Fruit fly (Drosophila melanogaster): Measurements from ENCODE around the gene 4E-T.

Gene 4E-T

DNA sequence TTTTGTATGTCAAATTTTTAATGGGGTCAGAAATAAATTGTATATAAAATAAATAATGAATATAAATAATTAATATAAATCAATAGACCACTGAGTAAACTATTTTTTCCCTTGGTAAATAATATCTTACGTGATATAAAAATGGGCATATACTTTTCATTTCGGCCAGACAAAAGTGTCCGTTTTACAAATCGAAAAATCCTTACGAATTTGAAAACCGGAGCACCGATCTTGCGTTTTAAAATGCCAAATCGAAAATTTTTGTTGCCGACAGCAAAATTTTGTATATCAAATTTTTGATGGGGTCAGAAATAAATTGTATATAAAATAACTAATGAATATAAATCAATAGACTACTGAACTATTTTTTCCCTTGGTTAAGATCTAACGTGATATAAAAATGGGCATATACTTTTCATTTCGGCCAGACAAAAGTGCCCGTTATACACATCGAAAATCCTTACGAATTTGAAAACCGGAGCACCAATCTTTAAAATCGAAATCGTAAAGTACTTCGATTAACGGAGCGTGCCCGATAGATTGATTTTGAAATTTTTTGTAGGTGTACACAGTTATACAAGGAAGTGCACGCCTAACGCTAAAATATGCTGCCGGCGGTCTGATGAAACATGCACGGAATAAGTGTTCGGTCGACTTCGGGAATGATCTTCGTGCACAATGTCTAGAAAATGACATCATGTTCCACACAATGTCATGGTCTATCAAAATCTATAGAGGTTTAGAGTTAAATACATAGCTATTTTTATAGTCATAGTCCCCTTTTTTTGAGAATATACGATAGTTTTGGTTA, 1.1 kb upstream of the 4E-T start:
- TF ChIP-seq CG8319 (GFP tag; optimal IDR thresholded peaks at IDR 0.05) (no peak), Eip78C (GFP tag) (peak; percentile 23), Sox102F (GFP tag; optimal IDR thresholded peaks at IDR 0.05) (no peak), ss (GFP tag; optimal IDR thresholded peaks at IDR 0.05) (peak in 1 of 2 experiments; percentile 13), dsx (GFP tag; optimal IDR thresholded peaks at IDR 0.05; ENCODE audit: poor library complexity, severe bottlenecking) (peak; percentile 45)

DNA sequence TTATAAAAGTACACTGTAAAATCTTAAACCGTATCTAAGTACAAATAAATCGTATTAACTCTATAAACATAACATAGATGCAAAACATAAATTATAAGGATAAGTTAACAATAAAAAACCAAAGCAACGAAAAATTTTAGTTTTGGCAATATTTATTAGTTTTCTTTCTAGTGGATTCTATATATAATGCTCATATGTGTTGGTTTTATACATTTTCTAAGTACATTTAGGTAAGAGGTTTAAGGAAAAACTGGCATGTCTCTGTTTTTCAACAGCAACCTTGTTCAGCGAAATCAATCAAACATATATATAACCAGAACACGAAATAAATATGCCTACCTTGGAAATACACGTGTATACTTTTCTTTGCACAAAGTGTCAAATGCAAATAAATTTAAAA, 8.9 kb downstream of the 4E-T start:
- TF ChIP-seq achi (GFP tag; optimal IDR thresholded peaks at IDR 0.05) (no peak), Gug (GFP tag; IDR thresholded peaks at IDR 0.05) (no peak), dac (GFP tag; optimal IDR thresholded peaks at IDR 0.05) (no peak), CG7368 (GFP tag; optimal IDR thresholded peaks at IDR 0.05) (no peak)

DNA sequence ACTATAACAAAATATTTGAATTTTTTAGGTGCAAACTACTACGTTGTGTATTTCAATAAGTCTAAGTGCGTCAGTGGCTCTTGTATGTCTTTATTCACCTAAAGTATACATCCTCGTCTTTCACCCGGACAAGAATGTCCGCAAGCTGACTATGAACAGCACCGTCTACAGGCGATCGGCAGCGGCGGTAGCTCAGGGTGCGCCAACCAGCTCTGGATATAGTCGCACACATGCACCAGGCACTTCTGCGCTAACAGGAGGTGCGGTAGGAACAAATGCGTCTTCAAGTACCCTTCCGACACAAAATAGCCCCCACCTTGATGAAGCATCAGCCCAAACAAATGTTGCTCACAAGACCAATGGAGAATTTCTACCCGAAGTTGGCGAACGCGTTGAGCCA, 12.0 kb downstream of the 4E-T start:
- TF ChIP-seq Gug (GFP tag; IDR thresholded peaks at IDR 0.05) (no peak), Sox102F (GFP tag; optimal IDR thresholded peaks at IDR 0.05) (no peak), CG32006 (GFP tag; optimal IDR thresholded peaks at IDR 0.05) (no peak), fkh (GFP tag; optimal IDR thresholded peaks at IDR 0.05) (no peak), CG4318 (GFP tag; optimal IDR thresholded peaks at IDR 0.05) (no peak), Sox14 (GFP tag; optimal IDR thresholded peaks at IDR 0.05) (no peak), ss (GFP tag; optimal IDR thresholded peaks at IDR 0.05) (no peak), Eip78C (GFP tag) (no peak), lz (GFP tag; optimal IDR thresholded peaks at IDR 0.05) (no peak)

DNA sequence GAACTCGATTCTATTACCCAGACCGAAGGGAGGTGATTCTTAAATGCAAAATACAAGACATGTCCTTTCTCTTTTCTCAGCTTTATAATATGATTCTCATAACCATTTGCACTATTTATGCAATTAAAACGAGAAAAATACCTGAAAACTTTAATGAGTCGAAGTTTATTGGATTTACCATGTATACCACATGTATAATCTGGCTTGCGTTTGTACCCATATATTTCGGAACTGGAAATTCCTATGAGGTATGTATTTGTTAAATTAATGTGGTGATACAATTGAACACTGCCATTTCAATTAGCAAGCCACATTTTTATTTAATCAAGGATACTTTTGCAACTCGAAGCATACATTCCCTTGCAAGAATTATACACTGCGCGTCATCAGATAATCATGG, 13.8 kb downstream of the 4E-T start:
- TF ChIP-seq fd59A (GFP tag; optimal IDR thresholded peaks at IDR 0.05) = no peak

DNA sequence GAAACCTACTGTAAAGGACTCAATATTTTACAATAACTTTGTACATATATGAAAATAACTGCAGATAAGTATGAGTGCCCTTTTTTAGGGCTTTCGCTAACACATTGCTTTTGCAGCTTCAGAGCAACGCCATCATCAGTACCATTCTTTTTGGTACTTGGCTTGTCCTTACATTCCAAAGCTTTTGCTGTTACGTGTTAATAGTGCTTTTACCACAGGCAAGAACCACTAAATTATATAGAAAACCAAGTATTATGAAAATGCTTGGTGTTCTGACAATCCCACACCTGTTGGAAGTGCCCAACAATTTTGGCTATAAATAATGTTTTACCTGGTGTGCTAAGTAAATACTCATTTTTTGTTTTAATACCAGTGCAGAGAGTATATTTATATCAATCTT, 21.1 kb downstream of the 4E-T start:
- no peak for TF ChIP-seq CG32006 (GFP tag; optimal IDR thresholded peaks at IDR 0.05)
- TF ChIP-seq CG3919 (GFP tag; optimal IDR thresholded peaks at IDR 0.05) = no peak

DNA sequence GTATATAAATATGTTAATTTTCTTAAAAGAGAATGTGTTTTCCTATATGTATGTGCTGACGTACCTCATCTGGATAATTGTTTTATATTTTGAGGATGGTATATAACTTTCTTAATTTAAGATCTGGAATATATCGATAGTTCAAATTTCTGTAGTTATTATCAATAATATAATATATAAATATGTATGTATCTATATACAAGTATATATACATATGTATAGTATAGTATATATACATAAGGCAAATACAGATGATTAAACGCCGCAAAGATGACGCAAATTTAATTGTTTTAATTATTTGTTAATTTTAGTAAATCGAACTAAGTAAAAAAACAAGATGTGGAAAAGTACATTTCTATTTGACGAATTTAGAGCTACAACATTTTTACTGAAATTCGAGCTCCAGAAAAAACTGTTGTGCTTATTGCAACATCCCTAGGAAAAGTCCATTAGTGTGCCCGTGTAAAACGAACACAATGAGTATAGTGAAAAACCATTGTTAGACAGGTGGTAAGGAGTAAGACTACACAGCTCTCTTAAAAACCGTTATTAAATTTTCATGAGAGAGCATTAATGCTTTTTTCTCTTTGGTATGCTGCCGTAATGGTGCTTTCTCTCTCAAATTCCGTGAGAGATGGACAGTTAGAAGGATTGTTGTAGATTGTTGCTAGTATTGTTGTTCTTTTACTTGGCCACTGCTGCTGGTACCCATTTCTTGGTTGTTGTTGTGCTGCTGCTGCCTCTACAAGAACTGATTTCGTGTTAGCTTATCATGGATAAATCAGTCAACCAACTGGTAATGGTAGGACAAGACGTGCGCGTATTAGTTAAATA, 21.9 kb downstream of the 4E-T start, which contains the start of gene mGluR:
Gene mGluR (plus strand): TSS at position 784 of the 834 bp plus-strand sequence.
- TF ChIP-seq OdsH (GFP tag; optimal IDR thresholded peaks at IDR 0.05) (no peak), achi (GFP tag; optimal IDR thresholded peaks at IDR 0.05) (no peak), CG34406 (GFP tag; optimal IDR thresholded peaks at IDR 0.05) (no peak), fkh (GFP tag; optimal IDR thresholded peaks at IDR 0.05) (no peak), Sox15 (GFP tag; optimal IDR thresholded peaks at IDR 0.05) (no peak), CG8119 (GFP tag; IDR thresholded peaks at IDR 0.05) (no peak), CG1621 (tag; optimal IDR thresholded peaks at IDR 0.05) (no peak), CG16779 (tag; optimal IDR thresholded peaks at IDR 0.05) (no peak), Sox102F (GFP tag; optimal IDR thresholded peaks at IDR 0.05) (no peak), Ets21C (GFP tag; optimal IDR thresholded peaks at IDR 0.05) (no peak), Sox14 (GFP tag; optimal IDR thresholded peaks at IDR 0.05) (no peak)

DNA sequence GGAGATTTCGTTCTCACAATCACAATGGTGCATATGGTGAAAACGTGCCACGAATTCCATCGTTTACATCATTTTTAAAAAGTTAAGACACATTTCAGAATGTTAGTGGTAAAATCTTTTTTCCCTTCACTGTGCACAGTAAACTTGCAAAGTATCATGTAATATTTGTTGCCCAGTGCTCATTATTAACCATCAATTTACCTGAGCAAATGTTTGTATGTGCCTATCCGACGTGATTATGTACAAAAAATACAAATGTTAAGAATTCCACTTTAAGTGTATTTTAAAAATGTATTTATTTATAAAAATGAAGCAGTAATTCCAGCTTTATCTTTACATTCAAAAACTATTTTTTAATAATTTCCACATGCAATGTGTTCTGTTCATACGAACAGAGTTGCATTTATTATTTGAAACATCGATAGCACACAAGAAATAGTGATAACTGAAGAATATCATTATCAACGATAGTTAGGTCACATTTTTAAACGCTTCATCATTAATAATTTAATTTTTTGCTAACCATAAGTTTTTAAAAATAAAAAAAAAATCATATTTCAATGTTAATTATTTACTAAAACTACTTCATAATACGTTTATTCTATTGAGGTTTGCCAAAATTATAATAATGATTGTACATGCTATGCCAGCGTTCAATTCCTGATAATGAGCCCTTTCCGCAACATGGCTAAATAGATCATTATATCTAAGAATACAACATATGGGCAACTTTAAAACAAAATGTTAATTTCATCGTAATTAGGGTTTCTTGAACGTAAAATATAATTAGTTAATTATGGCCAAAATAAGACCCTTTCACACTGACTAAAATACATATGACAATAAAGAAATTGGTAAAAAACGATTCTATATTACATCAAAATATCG, 27.6 kb downstream of the 4E-T start, which contains the start of gene eIF4G1:
Gene eIF4G1 (minus strand): TSS at position 405 of the 888 bp plus-strand sequence.
- TF ChIP-seq Eip78C (GFP tag) = peak; percentile 67
- no peak for TF ChIP-seq cyc (GFP tag; optimal IDR thresholded peaks at IDR 0.05)
- no peak for TF ChIP-seq CG1621 (tag; optimal IDR thresholded peaks at IDR 0.05)
- TF ChIP-seq salr (GFP tag; optimal IDR thresholded peaks at IDR 0.05) = peak in 1 of 2 experiments; percentile 6
- TF ChIP-seq CG16779 (tag; optimal IDR thresholded peaks at IDR 0.05) = no peak
- no peak for TF ChIP-seq Hr39 (GFP tag; optimal IDR thresholded peaks at IDR 0.05)
- no peak for TF ChIP-seq Hr38 (GFP tag; optimal IDR thresholded peaks at IDR 0.05)
- TF ChIP-seq fkh (GFP tag; optimal IDR thresholded peaks at IDR 0.05) = no peak
- no peak for TF ChIP-seq fd59A (GFP tag; optimal IDR thresholded peaks at IDR 0.05)
- no peak for TF ChIP-seq Met (GFP tag; optimal IDR thresholded peaks at IDR 0.05)
- no peak for TF ChIP-seq ss (GFP tag; optimal IDR thresholded peaks at IDR 0.05)
- no peak for TF ChIP-seq CG6163 (GFP tag; IDR thresholded peaks at IDR 0.05)
- peak; percentile 8 for TF ChIP-seq lz (GFP tag; optimal IDR thresholded peaks at IDR 0.05)
- TF ChIP-seq CG11902 (GFP tag; optimal IDR thresholded peaks at IDR 0.05) = no peak
- no peak for TF ChIP-seq CG32006 (GFP tag; optimal IDR thresholded peaks at IDR 0.05)
- no peak for TF ChIP-seq CG15336 (GFP tag; IDR thresholded peaks at IDR 0.05)
- TF ChIP-seq Sox15 (GFP tag; optimal IDR thresholded peaks at IDR 0.05) = no peak
- TF ChIP-seq CG3032 (tag; optimal IDR thresholded peaks at IDR 0.05) = no peak
- no peak for TF ChIP-seq Ets21C (GFP tag; optimal IDR thresholded peaks at IDR 0.05)
- no peak for TF ChIP-seq acj6 (GFP tag; optimal IDR thresholded peaks at IDR 0.05)
